Worm (Caenorhabditis elegans) whole organism, mixed stage, embryonic: ENCODE measurements around the gene B0034.4.

ENCODE experiments used
- ceh-39 ChIP-seq: fragments of 150-350 bp; optimal IDR thresholded peaks from 2 replicates; lab custom pipeline; 2014; ENCODE audit warnings: missing biosample characterization, missing genetic modification characterization
- ces-1 ChIP-seq: fragments of 150-350 bp; optimal IDR thresholded peaks from 2 replicates; lab custom pipeline; 2014; ENCODE audit warnings: missing biosample characterization, missing genetic modification reagents, missing genetic modification characterization
- cnd-1 ChIP-seq: fragments of 200-800 bp; sonication (Bioruptor generic); optimal IDR thresholded peaks from 2 replicates; lab custom pipeline; 2018; ENCODE audit warnings: mild to moderate bottlenecking, missing genetic modification characterization, missing compliant biosample characterization
- lin-13 ChIP-seq: fragments of 150-350 bp; optimal IDR thresholded peaks from 2 replicates; lab custom pipeline; 2014; ENCODE audit warnings: missing biosample characterization, missing genetic modification characterization
- mls-2 ChIP-seq: sonication (generic microtip); optimal IDR thresholded peaks from 2 replicates; lab custom pipeline; 2016; ENCODE audit warnings: mild to moderate bottlenecking, missing genetic modification characterization, moderate library complexity, missing compliant biosample characterization
- nhr-12 ChIP-seq: fragments of 150-350 bp; optimal IDR thresholded peaks from 2 replicates; lab custom pipeline; 2014; ENCODE audit warnings: missing biosample characterization, missing genetic modification characterization
- nhr-237 ChIP-seq: fragments of 150-350 bp; optimal IDR thresholded peaks from 2 replicates; lab custom pipeline; 2014; ENCODE audit warnings: missing biosample characterization, missing genetic modification characterization
- nhr-28 ChIP-seq: fragments of 150-350 bp; optimal IDR thresholded peaks from 2 replicates; lab custom pipeline; 2014; ENCODE audit warnings: missing biosample characterization, missing genetic modification characterization
- pha-4 ChIP-seq: fragments of 150-350 bp; optimal IDR thresholded peaks from 2 replicates; lab custom pipeline; 2018; ENCODE audit warnings: missing biosample characterization, missing genetic modification reagents, missing genetic modification characterization
- snpc-4 ChIP-seq: fragments of 150-350 bp; optimal IDR thresholded peaks from 2 replicates; lab custom pipeline; 2014; ENCODE audit warnings: missing biosample characterization, missing genetic modification characterization
- unc-62 ChIP-seq: fragments of 150-350 bp; optimal IDR thresholded peaks from 2 replicates; lab custom pipeline; 2014; ENCODE audit warnings: missing biosample characterization, missing genetic modification reagents, missing genetic modification characterization
- ztf-11 ChIP-seq: fragments of 150-350 bp; optimal IDR thresholded peaks from 2 replicates; lab custom pipeline; 2014; ENCODE audit warnings: missing biosample characterization, missing genetic modification characterization

DNA sequence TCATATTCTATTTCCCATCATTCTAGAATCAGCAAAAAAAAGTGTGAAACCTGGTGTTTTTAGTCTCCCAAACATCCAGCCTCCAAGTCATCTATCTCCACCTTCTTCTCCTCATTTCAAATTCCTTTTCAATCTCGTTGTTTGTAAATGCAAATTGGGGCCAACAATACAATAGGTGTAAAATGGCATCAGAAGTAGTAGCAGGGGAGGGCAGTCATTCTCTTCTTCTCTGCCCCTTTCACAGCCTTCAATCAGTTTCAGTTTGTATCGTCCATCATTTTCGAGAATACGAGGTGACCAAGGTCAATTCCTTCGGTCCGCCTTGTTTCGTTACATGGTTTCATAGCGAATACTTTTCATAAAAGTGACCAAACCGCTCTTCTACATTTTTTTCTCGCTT, at the start of gene B0034.4:
- TF ChIP-seq nhr-12 (tag; lab: Kevin White, UChicago), result no peak
- no peak for TF ChIP-seq nhr-237 (tag; lab: Kevin White, UChicago)
- TF ChIP-seq ztf-11 (tag; lab: Kevin White, UChicago), result no peak
- TF ChIP-seq pha-4 (tag; lab: Kevin White, UChicago), result no peak
- TF ChIP-seq snpc-4 (tag; lab: Kevin White, UChicago), result no peak
- TF ChIP-seq unc-62 (GFP tag; lab: Kevin White, UChicago), result no peak
- no peak for TF ChIP-seq nhr-28 (tag; lab: Kevin White, UChicago)
- TF ChIP-seq cnd-1, result no peak
- no peak for TF ChIP-seq lin-13
- no peak for TF ChIP-seq ceh-39
- TF ChIP-seq ces-1 (GFP tag; lab: Kevin White, UChicago), result no peak
- TF ChIP-seq mls-2 (tag; lab: Kevin White, UChicago), result no peak
